Worm (Caenorhabditis elegans) whole organism, mixed stage, embryonic: Measurements from ENCODE around the gene F41G3.10.
A peak's percentile ranks its signal among the peaks of the same experiment; 100 is the strongest.
"Not testable (repeated sequence)": the region's sequence is repeated elsewhere in the genome, so short reads cannot be mapped to it uniquely, and the experiment has no call there.

Experiments used
- M03D4.4 ChIP-seq: sonication (generic microtip); optimal IDR thresholded peaks from 2 replicates; lab custom pipeline; 2017; ENCODE audit warnings: mild to moderate bottlenecking, missing genetic modification characterization, missing compliant biosample characterization
- bed-3 ChIP-seq: fragments of 200-800 bp; sonication (Bioruptor generic); optimal IDR thresholded peaks from 3 replicates; lab custom pipeline; 2018; ENCODE audit warnings: mild to moderate bottlenecking, missing genetic modification characterization, moderate library complexity, missing compliant biosample characterization
- blmp-1 ChIP-seq: fragments of 150-350 bp; optimal IDR thresholded peaks from 2 replicates; lab custom pipeline; 2014; ENCODE audit warnings: missing biosample characterization, missing genetic modification characterization
- ceh-39 ChIP-seq: fragments of 150-350 bp; optimal IDR thresholded peaks from 2 replicates; lab custom pipeline; 2014; ENCODE audit warnings: missing biosample characterization, missing genetic modification characterization
- ceh-43 ChIP-seq: fragments of 200-800 bp; sonication (Bioruptor generic); optimal IDR thresholded peaks from 2 replicates; lab custom pipeline; 2018; ENCODE audit warnings: mild to moderate bottlenecking, missing genetic modification characterization, moderate library complexity, missing compliant biosample characterization
- ceh-83 ChIP-seq: fragments of 200-800 bp; sonication (Bioruptor generic); optimal IDR thresholded peaks from 2 replicates; lab custom pipeline; 2018; ENCODE audit warnings: mild to moderate bottlenecking, missing genetic modification characterization, missing compliant biosample characterization
- ces-1 ChIP-seq: fragments of 150-350 bp; optimal IDR thresholded peaks from 2 replicates; lab custom pipeline; 2014; ENCODE audit warnings: missing biosample characterization, missing genetic modification reagents, missing genetic modification characterization
- cnd-1 ChIP-seq: fragments of 200-800 bp; sonication (Bioruptor generic); optimal IDR thresholded peaks from 2 replicates; lab custom pipeline; 2018; ENCODE audit warnings: mild to moderate bottlenecking, missing genetic modification characterization, missing compliant biosample characterization
- flh-1 ChIP-seq: fragments of 200-800 bp; sonication (Bioruptor generic); optimal IDR thresholded peaks from 2 replicates; lab custom pipeline; 2018; ENCODE audit warnings: mild to moderate bottlenecking, missing genetic modification characterization, moderate library complexity, missing compliant biosample characterization
- ham-2 ChIP-seq: fragments of 200-800 bp; sonication (Bioruptor generic); optimal IDR thresholded peaks from 2 replicates; lab custom pipeline; 2018; ENCODE audit warnings: mild to moderate bottlenecking, missing genetic modification characterization, missing compliant biosample characterization
- hlh-1 ChIP-seq: fragments of 150-350 bp; optimal IDR thresholded peaks from 2 replicates; lab custom pipeline; 2014; ENCODE audit warnings: missing biosample characterization, missing genetic modification reagents, missing genetic modification characterization
- lin-13 ChIP-seq: fragments of 150-350 bp; optimal IDR thresholded peaks from 2 replicates; lab custom pipeline; 2014; ENCODE audit warnings: missing biosample characterization, missing genetic modification characterization
- lin-32 ChIP-seq: fragments of 200-800 bp; sonication (Bioruptor generic); optimal IDR thresholded peaks from 2 replicates; lab custom pipeline; 2018; ENCODE audit warnings: mild to moderate bottlenecking, missing genetic modification characterization, missing compliant biosample characterization
- lsy-2 ChIP-seq: fragments of 150-350 bp; optimal IDR thresholded peaks from 2 replicates; lab custom pipeline; 2014; ENCODE audit warnings: missing biosample characterization, missing genetic modification characterization
- mab-5 ChIP-seq: fragments of 150-350 bp; optimal IDR thresholded peaks from 2 replicates; lab custom pipeline; 2014; ENCODE audit warnings: missing biosample characterization, missing genetic modification characterization
- mep-1 ChIP-seq: fragments of 150-350 bp; optimal IDR thresholded peaks from 2 replicates; lab custom pipeline; 2017; ENCODE audit warnings: missing biosample characterization, missing genetic modification reagents, missing genetic modification characterization, inconsistent platforms
- nhr-12 ChIP-seq: fragments of 150-350 bp; optimal IDR thresholded peaks from 2 replicates; lab custom pipeline; 2014; ENCODE audit warnings: missing biosample characterization, missing genetic modification characterization
- nhr-2 ChIP-seq: fragments of 150-350 bp; optimal IDR thresholded peaks from 2 replicates; lab custom pipeline; 2014; ENCODE audit warnings: missing biosample characterization, missing genetic modification characterization
- nhr-28 ChIP-seq: fragments of 150-350 bp; optimal IDR thresholded peaks from 2 replicates; lab custom pipeline; 2014; ENCODE audit warnings: missing biosample characterization, missing genetic modification characterization
- nhr-76 ChIP-seq: sonication (generic microtip); optimal IDR thresholded peaks from 2 replicates; lab custom pipeline; 2017; ENCODE audit warnings: missing biosample characterization, missing genetic modification characterization
- pha-4 ChIP-seq: fragments of 150-350 bp; optimal IDR thresholded peaks from 2 replicates; lab custom pipeline; 2018; ENCODE audit warnings: missing biosample characterization, missing genetic modification reagents, missing genetic modification characterization
- sptf-1 ChIP-seq: sonication (generic microtip); optimal IDR thresholded peaks from 2 replicates; lab custom pipeline; 2017; ENCODE audit warnings: mild to moderate bottlenecking, missing genetic modification characterization, moderate library complexity, missing compliant biosample characterization
- tbx-8 ChIP-seq: fragments of 200-800 bp; sonication (Bioruptor generic); optimal IDR thresholded peaks from 2 replicates; lab custom pipeline; 2018; ENCODE audit warnings: mild to moderate bottlenecking, missing genetic modification characterization, moderate library complexity, missing compliant biosample characterization
- unc-120 ChIP-seq: sonication (generic microtip); optimal IDR thresholded peaks from 2 replicates; lab custom pipeline; 2017; ENCODE audit warnings: missing genetic modification characterization, missing compliant biosample characterization; ENCODE audit not compliant: poor library complexity, severe bottlenecking
- unc-39 ChIP-seq: fragments of 150-350 bp; optimal IDR thresholded peaks from 2 replicates; lab custom pipeline; 2014; ENCODE audit warnings: missing biosample characterization, missing genetic modification characterization
- unc-62 ChIP-seq: fragments of 150-350 bp; optimal IDR thresholded peaks from 2 replicates; lab custom pipeline; 2014; ENCODE audit warnings: missing biosample characterization, missing genetic modification reagents, missing genetic modification characterization
- zip-8 ChIP-seq: fragments of 150-350 bp; optimal IDR thresholded peaks from 2 replicates; lab custom pipeline; 2014; ENCODE audit warnings: missing biosample characterization, missing genetic modification characterization
- ztf-11 ChIP-seq: fragments of 150-350 bp; optimal IDR thresholded peaks from 2 replicates; lab custom pipeline; 2014; ENCODE audit warnings: missing biosample characterization, missing genetic modification characterization

F41G3.10 gene

DNA sequence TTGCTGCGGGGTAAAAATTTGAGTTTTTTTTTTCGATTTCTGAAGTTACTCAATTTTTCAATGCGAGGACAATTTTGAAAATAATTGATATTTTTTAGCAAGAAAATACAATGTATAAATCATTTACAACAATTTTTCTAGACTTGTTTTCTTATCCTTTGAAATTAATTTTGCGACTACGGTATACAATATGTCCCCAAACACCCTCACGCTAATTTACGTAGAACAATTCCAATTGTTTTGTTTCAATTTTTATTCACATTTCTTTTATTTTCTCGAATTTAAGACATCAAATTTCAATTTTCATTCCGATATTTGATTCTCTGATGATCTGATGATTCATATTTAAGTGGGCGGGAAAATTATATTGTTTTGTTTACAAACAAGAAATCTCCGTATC lies 32.7 kb upstream of the F41G3.10 start:
- TF ChIP-seq lin-32 (no peak), lin-13 (no peak), bed-3 (GFP tag; lab: Kevin White, UChicago) (no peak)

DNA sequence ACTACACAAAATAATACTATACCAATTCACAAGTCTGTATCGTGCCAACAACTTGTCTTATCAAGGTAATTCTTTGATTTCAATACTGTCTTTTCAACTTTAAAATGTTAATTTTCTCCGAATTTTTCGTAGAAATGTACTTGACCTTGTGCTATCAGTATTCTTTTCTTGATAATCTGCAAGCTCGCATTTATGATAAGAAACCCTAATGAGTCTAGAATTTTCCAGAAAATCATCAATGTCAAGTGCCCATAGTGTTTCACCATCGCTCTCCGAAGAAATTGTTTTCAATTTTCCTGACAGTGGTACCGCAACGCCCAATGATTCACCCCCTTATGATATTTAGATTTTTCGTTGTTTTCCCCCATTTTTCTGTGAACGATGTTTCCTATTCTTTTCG lies 31.9 kb upstream of the F41G3.10 start:
- no peak for TF ChIP-seq hlh-1
- TF ChIP-seq mep-1 (tag; lab: Kevin White, UChicago), result no peak
- TF ChIP-seq ceh-83 (GFP tag; lab: Kevin White, UChicago), result no peak
- TF ChIP-seq nhr-28, result no peak
- no peak for TF ChIP-seq lin-32
- no peak for TF ChIP-seq tbx-8
- TF ChIP-seq M03D4.4 (tag; lab: Kevin White, UChicago), result no peak
- TF ChIP-seq bed-3 (GFP tag; lab: Kevin White, UChicago), result no peak
- no peak for TF ChIP-seq nhr-12 (tag; lab: Kevin White, UChicago)
- no peak for TF ChIP-seq unc-62
- TF ChIP-seq flh-1, result no peak
- TF ChIP-seq sptf-1, result no peak
- no peak for TF ChIP-seq pha-4 (tag; lab: Kevin White, UChicago)
- TF ChIP-seq ceh-39 (tag; lab: Kevin White, UChicago), result no peak
- TF ChIP-seq mab-5 (tag; lab: Kevin White, UChicago), result no peak
- no peak for TF ChIP-seq blmp-1 (tag; lab: Kevin White, UChicago)
- no peak for TF ChIP-seq ham-2 (GFP tag; lab: Kevin White, UChicago)
- no peak for TF ChIP-seq ztf-11 (tag; lab: Kevin White, UChicago)
- no peak for TF ChIP-seq ceh-43 (GFP tag; lab: Kevin White, UChicago)

- TF ChIP-seq bed-3 (GFP tag; lab: Kevin White, UChicago) (no peak), ceh-43 (GFP tag; lab: Kevin White, UChicago) (no peak), nhr-76 (tag; lab: Kevin White, UChicago) (no peak), ceh-39 (tag; lab: Kevin White, UChicago) (no peak), nhr-2 (tag; lab: Kevin White, UChicago) (no peak), flh-1 (no peak), zip-8 (no peak), mep-1 (tag; lab: Kevin White, UChicago) (no peak), unc-120 (tag; lab: Kevin White, UChicago) (no peak), nhr-12 (tag; lab: Kevin White, UChicago) (no peak), ztf-11 (tag; lab: Kevin White, UChicago) (no peak), lsy-2 (tag; lab: Kevin White, UChicago) (no peak), M03D4.4 (tag; lab: Kevin White, UChicago) (no peak), blmp-1 (tag; lab: Kevin White, UChicago) (no peak)
Observed at ce11 chrII:6779104-6779503, 29.8 kb upstream of the F41G3.10 start, which contains the start of gene T13C2.7. TSS of gene T13C2.7 (plus strand) at chrII:6779404.

DNA sequence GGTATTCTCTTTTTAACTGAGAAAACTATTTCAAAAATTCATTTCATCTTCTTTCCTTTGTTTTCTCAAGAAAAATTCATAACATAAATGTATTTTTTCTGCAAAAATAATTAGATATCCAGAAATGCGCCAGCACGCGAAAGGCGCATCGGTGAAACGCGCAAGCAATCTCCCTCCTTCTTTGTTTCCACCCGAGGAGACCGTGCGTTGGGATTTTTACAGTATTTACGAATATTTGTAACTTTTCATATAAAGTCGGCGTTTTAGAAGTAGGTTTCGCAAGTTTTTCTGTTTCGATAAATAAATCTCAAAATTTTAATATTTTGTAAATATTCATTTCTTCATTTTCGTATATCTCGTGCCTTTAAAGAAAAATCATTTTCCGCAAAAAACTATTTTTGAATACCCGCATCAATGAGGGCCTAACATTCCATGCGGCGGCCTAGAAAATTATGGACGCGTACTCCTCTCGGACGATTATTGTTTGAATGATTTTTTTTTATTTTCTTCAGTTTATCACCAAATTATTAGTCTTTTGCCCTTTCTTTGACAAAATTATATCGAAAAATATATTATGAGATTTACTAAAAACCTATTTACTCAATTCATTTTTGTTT lies 27.2 kb upstream of the F41G3.10 start, which contains the start of gene ssup-72:
TSS of gene ssup-72 (plus strand) at position 181 of the 617 bp plus-strand sequence.
- TF ChIP-seq ces-1 (GFP tag; lab: Kevin White, UChicago) (peak; percentile 44), sptf-1 (peak; percentile 9), flh-1 (no peak)

ce11 chrII:6775076-6775475 lies 25.8 kb upstream of the F41G3.10 start, which contains the start of gene agr-1:
TSS of gene agr-1 (minus strand) at chrII:6775176.
- TF ChIP-seq flh-1; nhr-2 (tag; lab: Kevin White, UChicago); ztf-11 (tag; lab: Kevin White, UChicago): not testable (repeated sequence)

ce11 chrII:6772482-6772881 lies 23.2 kb upstream of the F41G3.10 start:
- TF ChIP-seq nhr-28, result no peak
- TF ChIP-seq ces-1 (GFP tag; lab: Kevin White, UChicago), result peak; percentile 73

DNA sequence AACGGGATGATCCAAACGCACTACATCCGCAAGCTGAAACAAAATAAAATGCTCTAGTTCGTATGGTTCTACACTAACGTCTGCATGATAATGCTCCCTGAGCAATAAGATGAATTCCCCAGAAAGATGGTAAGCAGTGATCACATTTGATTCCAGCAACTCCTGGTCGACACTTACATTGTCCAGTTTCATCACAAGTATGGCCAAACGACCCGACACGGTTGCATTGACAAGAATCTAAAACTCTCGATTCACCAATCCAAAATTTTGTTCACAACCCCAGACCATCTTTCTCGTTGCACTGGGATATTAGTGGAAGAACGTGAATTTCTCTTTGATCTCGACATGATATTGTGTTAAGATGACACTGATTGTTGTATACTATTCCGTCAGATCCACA lies 20.7 kb upstream of the F41G3.10 start:
- TF ChIP-seq lsy-2 (tag; lab: Kevin White, UChicago), result no peak
- TF ChIP-seq unc-39, result no peak
- no peak for TF ChIP-seq cnd-1 (tag; lab: Kevin White, UChicago)
- TF ChIP-seq ceh-39 (tag; lab: Kevin White, UChicago), result no peak
- no peak for TF ChIP-seq nhr-2 (tag; lab: Kevin White, UChicago)
